Worm (Caenorhabditis elegans) whole organism, midembryonic: ENCODE results near the gene F09E5.3.

Source experiments
- T22C8.4 ChIP-seq: fragments of 200-800 bp; sonication (Bioruptor generic); IDR thresholded peaks from 2 replicates; pipeline ENCODE4 v1.3.6; 2022; ENCODE audit warnings: missing genetic modification characterization, missing compliant biosample characterization
- cog-1 ChIP-seq: sonication (generic microtip); optimal IDR thresholded peaks from 2 replicates; lab custom pipeline; 2016; ENCODE audit warnings: missing genetic modification characterization, missing compliant biosample characterization
- flt-1 ChIP-seq: fragments of 200-800 bp; sonication (Bioruptor generic); IDR thresholded peaks from 2 replicates; pipeline ENCODE4 v1.3.6; 2022; ENCODE audit warnings: missing genetic modification characterization, missing compliant biosample characterization
- klf-2 ChIP-seq: fragments of 200-800 bp; sonication (Bioruptor generic); conservative IDR thresholded peaks from 2 replicates; pipeline ENCODE4 v1.3.6; 2022; ENCODE audit warnings: missing genetic modification reagents, missing genetic modification characterization, missing compliant biosample characterization
- med-1 ChIP-seq: sonication (generic microtip); optimal IDR thresholded peaks from 2 replicates; lab custom pipeline; 2017; ENCODE audit warnings: missing genetic modification characterization, mild to moderate bottlenecking, missing compliant biosample characterization, antibody characterized with exemption, missing genetic modification reagents; ENCODE audit not compliant: insufficient read depth
- ref-1 ChIP-seq: fragments of 200-800 bp; sonication (Bioruptor generic); conservative IDR thresholded peaks from 2 replicates; pipeline ENCODE4 v1.3.6; 2022; ENCODE audit warnings: missing genetic modification reagents, missing genetic modification characterization, missing compliant biosample characterization
- tab-1 ChIP-seq: fragments of 200-800 bp; sonication (Bioruptor generic); IDR thresholded peaks from 2 replicates; pipeline ENCODE4 v1.3.6; 2022; ENCODE audit warnings: missing genetic modification characterization, missing compliant biosample characterization
- ztf-23 ChIP-seq: fragments of 200-800 bp; sonication (Bioruptor generic); IDR thresholded peaks from 2 replicates; pipeline ENCODE4 v1.3.6; 2022; ENCODE audit warnings: missing genetic modification reagents, missing genetic modification characterization, missing compliant biosample characterization
- ztf-29 ChIP-seq: fragments of 200-800 bp; sonication (Bioruptor generic); IDR thresholded peaks from 2 replicates; pipeline ENCODE4 v1.3.6; 2022; ENCODE audit warnings: missing genetic modification reagents, missing genetic modification characterization, missing compliant biosample characterization

F09E5.3 gene

ce11 chrII:5408924-5409323, 35.1 kb downstream of the F09E5.3 start, which contains the start of the genes EEED8.12 and EEED8.4:
Gene EEED8.12, minus strand, starts transcription at chrII:5409024.
Gene EEED8.4, plus strand, starts transcription at chrII:5409319.
- no peak for TF ChIP-seq ztf-23 (GFP tag; lab: Robert Waterston, UW)
- TF ChIP-seq ztf-29, result no peak
- no peak for TF ChIP-seq flt-1 (GFP tag; lab: Robert Waterston, UW)
- no peak for TF ChIP-seq klf-2
- TF ChIP-seq med-1 (GFP tag; lab: Kevin White, UChicago), result no peak
- TF ChIP-seq cog-1 (tag; lab: Kevin White, UChicago), result no peak
- TF ChIP-seq T22C8.4 (GFP tag; lab: Robert Waterston, UW), result no peak
- TF ChIP-seq ref-1 (GFP tag; lab: Robert Waterston, UW), result no peak

DNA sequence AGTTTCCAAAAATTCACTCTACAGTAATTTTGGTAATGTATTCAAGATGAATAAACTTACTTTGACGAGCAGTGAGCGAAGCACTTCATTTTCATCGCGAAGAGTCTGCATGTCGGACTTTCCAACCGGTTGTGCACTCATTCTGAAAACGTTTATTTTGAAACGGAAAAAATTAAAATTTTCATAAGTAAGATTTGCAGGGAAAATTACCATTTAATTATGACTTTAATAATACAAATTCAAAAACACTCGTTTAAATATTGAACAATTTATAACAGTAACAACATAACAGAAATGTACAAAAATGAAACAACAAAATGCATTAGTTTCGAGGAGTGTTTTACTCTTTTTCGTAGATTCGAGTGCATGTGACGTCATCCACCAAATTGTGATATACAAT, 38.7 kb downstream of the F09E5.3 start, which contains the start of the genes EEED8.13 and EEED8.18:
EEED8.13 (minus strand) TSS at position 101 of the 400 bp plus-strand sequence.
EEED8.18 (minus strand) TSS at position 144 of the 400 bp plus-strand sequence.
- TF ChIP-seq cog-1 (tag; lab: Kevin White, UChicago) (no peak), tab-1 (GFP tag; lab: Robert Waterston, UW) (no peak), flt-1 (GFP tag; lab: Robert Waterston, UW) (no peak), klf-2 (no peak), ztf-23 (GFP tag; lab: Robert Waterston, UW) (no peak), ref-1 (GFP tag; lab: Robert Waterston, UW) (no peak), ztf-29 (no peak), T22C8.4 (GFP tag; lab: Robert Waterston, UW) (no peak), med-1 (GFP tag; lab: Kevin White, UChicago) (no peak)

DNA sequence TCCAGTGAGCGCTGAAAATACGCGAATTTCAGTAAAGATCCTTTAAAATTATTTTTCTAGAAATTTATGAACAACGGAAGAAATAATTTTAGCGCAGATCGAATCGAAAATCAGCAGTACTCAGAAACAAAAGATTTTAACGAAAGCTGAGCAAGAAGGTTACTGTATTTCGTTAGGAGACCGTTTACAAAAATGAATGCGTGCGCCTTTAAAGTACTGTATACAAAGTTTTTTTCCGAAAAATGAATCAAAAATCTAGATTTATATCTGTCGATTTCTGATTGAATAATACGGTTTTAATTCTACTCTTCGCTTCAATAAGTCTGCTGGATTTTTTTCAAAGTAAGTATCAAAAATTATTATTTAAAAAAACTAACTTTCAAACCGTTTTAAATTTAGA, 40.2 kb downstream of the F09E5.3 start, which contains the start of the genes EEED8.14 and EEED8.3:
EEED8.14 (minus strand) TSS at position 13 of the 400 bp plus-strand sequence.
EEED8.3 (plus strand) TSS at position 237 of the 400 bp plus-strand sequence.
- TF ChIP-seq tab-1 (GFP tag; lab: Robert Waterston, UW) (no peak), T22C8.4 (GFP tag; lab: Robert Waterston, UW) (no peak), flt-1 (GFP tag; lab: Robert Waterston, UW) (no peak), ref-1 (GFP tag; lab: Robert Waterston, UW) (no peak), ztf-29 (no peak), klf-2 (no peak), ztf-23 (GFP tag; lab: Robert Waterston, UW) (no peak), med-1 (GFP tag; lab: Kevin White, UChicago) (no peak), cog-1 (tag; lab: Kevin White, UChicago) (no peak)

ce11 chrII:5416204-5416764, 42.5 kb downstream of the F09E5.3 start, which contains the start of gene EEED8.2:
Gene EEED8.2, plus strand, starts transcription at chrII:5416714.
- TF ChIP-seq med-1 (GFP tag; lab: Kevin White, UChicago) (no peak), cog-1 (tag; lab: Kevin White, UChicago) (peak; percentile 11), tab-1 (GFP tag; lab: Robert Waterston, UW) (no peak), T22C8.4 (GFP tag; lab: Robert Waterston, UW) (no peak), flt-1 (GFP tag; lab: Robert Waterston, UW) (no peak), ztf-29 (no peak), ztf-23 (GFP tag; lab: Robert Waterston, UW) (no peak)

ce11 chrII:5417905-5418304, 44.1 kb downstream of the F09E5.3 start:
- TF ChIP-seq klf-2, result no peak
- TF ChIP-seq tab-1 (GFP tag; lab: Robert Waterston, UW), result no peak
- TF ChIP-seq ref-1 (GFP tag; lab: Robert Waterston, UW), result no peak
- no peak for TF ChIP-seq cog-1 (tag; lab: Kevin White, UChicago)
- TF ChIP-seq ztf-29, result no peak
- TF ChIP-seq T22C8.4 (GFP tag; lab: Robert Waterston, UW), result no peak
- TF ChIP-seq ztf-23 (GFP tag; lab: Robert Waterston, UW), result no peak
- no peak for TF ChIP-seq flt-1 (GFP tag; lab: Robert Waterston, UW)
- no peak for TF ChIP-seq med-1 (GFP tag; lab: Kevin White, UChicago)

ce11 chrII:5418317-5418716, 44.5 kb downstream of the F09E5.3 start:
- no peak for TF ChIP-seq tab-1 (GFP tag; lab: Robert Waterston, UW)
- 0 out of 2 replicates have a peak, but pooled peaks have one; percentile 36 for TF ChIP-seq flt-1 (GFP tag; lab: Robert Waterston, UW)

- no peak for TF ChIP-seq klf-2
- TF ChIP-seq ztf-23 (GFP tag; lab: Robert Waterston, UW), result no peak
- TF ChIP-seq ref-1 (GFP tag; lab: Robert Waterston, UW), result no peak
- no peak for TF ChIP-seq med-1 (GFP tag; lab: Kevin White, UChicago)
- no peak for TF ChIP-seq T22C8.4 (GFP tag; lab: Robert Waterston, UW)
- TF ChIP-seq tab-1 (GFP tag; lab: Robert Waterston, UW), result no peak
- TF ChIP-seq ztf-29, result no peak
- TF ChIP-seq cog-1 (tag; lab: Kevin White, UChicago), result no peak
- no peak for TF ChIP-seq flt-1 (GFP tag; lab: Robert Waterston, UW)
Observed at ce11 chrII:5418929-5419328, 45.1 kb downstream of the F09E5.3 start, which contains the start of gene EEED8.15. Gene EEED8.15, plus strand, starts transcription at chrII:5419229.

DNA sequence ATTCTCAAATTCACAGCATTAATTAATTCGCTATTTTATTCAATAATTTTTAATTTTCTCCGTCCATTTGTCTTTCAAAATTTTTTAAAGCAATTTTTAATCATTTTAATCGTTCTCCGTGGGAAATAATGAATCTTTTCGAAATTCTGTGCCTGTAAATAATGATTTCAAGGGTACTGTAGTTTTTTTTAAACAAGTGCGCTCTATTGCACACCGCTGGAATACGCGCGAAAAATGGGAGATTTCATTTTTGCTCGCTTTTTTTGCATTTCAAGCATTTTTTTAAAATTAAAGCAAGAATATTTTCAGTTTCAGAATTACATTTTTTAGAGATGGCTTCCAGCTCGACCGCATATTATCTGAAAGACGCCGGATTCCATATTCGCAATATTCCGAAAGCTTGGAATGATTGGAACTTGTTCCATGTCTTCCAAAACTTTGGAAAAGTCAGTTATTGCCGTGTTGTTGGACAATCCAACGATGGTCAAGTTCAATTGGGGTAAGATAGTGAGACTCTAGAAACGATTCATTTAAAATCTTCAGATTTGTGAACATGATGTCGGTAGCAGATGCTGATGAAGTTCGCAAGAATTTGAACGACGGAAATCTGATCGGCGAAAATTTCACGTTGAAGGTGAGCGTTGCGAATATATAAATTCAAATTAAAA, 47.3 kb downstream of the F09E5.3 start, which contains the start of gene tofu-6:
tofu-6 (plus strand) TSS at position 302 of the 668 bp plus-strand sequence.
- TF ChIP-seq ztf-23 (GFP tag; lab: Robert Waterston, UW) (no peak), med-1 (GFP tag; lab: Kevin White, UChicago) (no peak), tab-1 (GFP tag; lab: Robert Waterston, UW) (no peak), flt-1 (GFP tag; lab: Robert Waterston, UW) (no peak), ref-1 (GFP tag; lab: Robert Waterston, UW) (no peak), cog-1 (tag; lab: Kevin White, UChicago) (no peak), klf-2 (no peak), T22C8.4 (GFP tag; lab: Robert Waterston, UW) (no peak), ztf-29 (no peak)

DNA sequence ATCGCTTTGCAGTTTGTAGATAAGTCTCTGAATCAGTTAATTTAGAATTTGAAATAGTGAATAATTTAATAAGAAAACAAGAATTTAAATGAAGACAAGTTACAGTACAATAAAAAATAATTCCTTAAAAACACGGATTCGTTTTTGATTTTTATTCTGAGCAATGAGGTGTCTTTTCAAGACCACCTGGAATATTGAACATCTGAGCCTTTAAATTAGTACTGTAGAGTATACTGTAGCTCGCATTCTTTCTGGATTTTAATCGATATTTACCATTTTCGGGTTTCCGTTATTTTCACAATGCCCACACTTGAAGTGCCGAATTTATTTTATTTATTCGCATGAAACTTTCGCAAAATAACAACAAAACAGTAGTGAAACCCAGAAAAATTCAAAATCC, 50.0 kb downstream of the F09E5.3 start, which contains the start of gene F07F6.7:
F07F6.7 (minus strand) TSS at position 27 of the 400 bp plus-strand sequence.
- TF ChIP-seq T22C8.4 (GFP tag; lab: Robert Waterston, UW), result no peak
- no peak for TF ChIP-seq tab-1 (GFP tag; lab: Robert Waterston, UW)
- no peak for TF ChIP-seq ref-1 (GFP tag; lab: Robert Waterston, UW)
- no peak for TF ChIP-seq med-1 (GFP tag; lab: Kevin White, UChicago)
